Worm (Caenorhabditis elegans) whole organism, L1 larva: ENCODE measurements around the gene cif-1.
A peak's percentile ranks its signal among the peaks of the same experiment; 100 is the strongest.

ENCODE experiments used
- C04F5.9 ChIP-seq: sonication (generic microtip); optimal IDR thresholded peaks from 2 replicates; lab custom pipeline; 2016; ENCODE audit warnings: missing genetic modification characterization, missing compliant biosample characterization
- C34B4.2 ChIP-seq: sonication (generic microtip); optimal IDR thresholded peaks from 2 replicates; lab custom pipeline; 2017; ENCODE audit warnings: mild to moderate bottlenecking, missing genetic modification characterization, missing compliant biosample characterization
- Y116A8C.19 ChIP-seq: sonication (generic microtip); optimal IDR thresholded peaks from 2 replicates; lab custom pipeline; 2016; ENCODE audit warnings: missing compliant biosample characterization, missing genetic modification characterization, borderline replicate concordance
- alr-1 ChIP-seq: fragments of 200-800 bp; sonication (Bioruptor generic); optimal IDR thresholded peaks from 2 replicates; lab custom pipeline; 2018; ENCODE audit warnings: borderline replicate concordance, mild to moderate bottlenecking, missing genetic modification characterization, missing compliant biosample characterization
- ceh-82 ChIP-seq, 3 experiments: fragments of 150-350 bp in 1 of 3; sonication (generic microtip) in 2 of 3; optimal IDR thresholded peaks; 2 replicates each; lab custom pipeline; 2014 to 2017; ENCODE audit warnings: missing biosample characterization in 3 of 3, missing genetic modification characterization in 3 of 3
- efl-1 ChIP-seq, 4 experiments: fragments of 150-350 bp; optimal IDR thresholded peaks in 3 of 4; peaks in 1 of 4; 1 replicate in 1 of 4; 2 replicates in 3 of 4; lab custom pipeline; 2014; ENCODE audit warnings: missing biosample characterization in 2 of 4, missing genetic modification characterization in 2 of 4, missing genetic modification reagents in 2 of 4
- egl-13 ChIP-seq: sonication (generic microtip); optimal IDR thresholded peaks from 2 replicates; lab custom pipeline; 2016; ENCODE audit warnings: missing genotype, missing genetic modification reagents, missing genetic modification characterization, missing compliant biosample characterization
- elt-3 ChIP-seq, 6 experiments: fragments of 150-350 bp in 1 of 6; sonication (generic microtip); optimal IDR thresholded peaks; 2 replicates each; lab custom pipeline; 2017 to 2018; ENCODE audit warnings: missing biosample characterization in 6 of 6, missing genetic modification characterization in 6 of 6, inconsistent platforms in 1 of 6
- ets-5 ChIP-seq: fragments of 200-800 bp; sonication (Bioruptor generic); IDR thresholded peaks from 2 replicates; pipeline ENCODE4 v1.3.6; 2022; ENCODE audit warnings: missing genetic modification characterization, missing compliant biosample characterization
- fkh-10 ChIP-seq: sonication (generic microtip); optimal IDR thresholded peaks from 2 replicates; lab custom pipeline; 2017; ENCODE audit warnings: missing biosample characterization, missing genetic modification reagents, missing genetic modification characterization
- lin-13 ChIP-seq: fragments of 150-350 bp; optimal IDR thresholded peaks from 2 replicates; lab custom pipeline; 2014; ENCODE audit warnings: missing biosample characterization, missing genetic modification reagents, missing genetic modification characterization
- lsy-2 ChIP-seq, 2 experiments: fragments of 150-350 bp; optimal IDR thresholded peaks; 2 replicates each; lab custom pipeline; 2014; ENCODE audit warnings: missing biosample characterization in 2 of 2, missing genetic modification characterization in 2 of 2
- mep-1 ChIP-seq: fragments of 150-350 bp; optimal IDR thresholded peaks from 2 replicates; lab custom pipeline; 2014; ENCODE audit warnings: missing biosample characterization, missing genetic modification characterization
- nhr-11 ChIP-seq: fragments of 150-350 bp; optimal IDR thresholded peaks from 2 replicates; lab custom pipeline; 2014; ENCODE audit warnings: missing biosample characterization, missing genetic modification characterization
- nhr-71 ChIP-seq: sonication (generic microtip); optimal IDR thresholded peaks from 2 replicates; lab custom pipeline; 2016; ENCODE audit warnings: mild to moderate bottlenecking, missing genetic modification characterization, moderate library complexity, missing compliant biosample characterization
- nhr-76 ChIP-seq: sonication (generic microtip); optimal IDR thresholded peaks from 2 replicates; lab custom pipeline; 2017; ENCODE audit warnings: missing biosample characterization, missing genetic modification characterization
- nhr-77 ChIP-seq: fragments of 150-350 bp; optimal IDR thresholded peaks from 2 replicates; lab custom pipeline; 2014; ENCODE audit warnings: missing biosample characterization, missing genetic modification characterization
- nhr-85 ChIP-seq: sonication (generic microtip); peaks from one replicate; lab custom pipeline; 2016; ENCODE audit warnings: missing genetic modification characterization, inconsistent platforms, missing compliant biosample characterization
- pag-3 ChIP-seq: sonication (generic microtip); optimal IDR thresholded peaks from 2 replicates; lab custom pipeline; 2017; ENCODE audit warnings: missing genetic modification characterization, mild to moderate bottlenecking, missing compliant biosample characterization, antibody characterized with exemption, borderline replicate concordance; ENCODE audit not compliant: insufficient read depth
- sox-4 ChIP-seq: sonication (generic microtip); optimal IDR thresholded peaks from 2 replicates; lab custom pipeline; 2016; ENCODE audit warnings: missing genetic modification characterization, missing compliant biosample characterization
- sptf-1 ChIP-seq: fragments of 150-350 bp; optimal IDR thresholded peaks from 2 replicates; lab custom pipeline; 2014; ENCODE audit warnings: missing biosample characterization, missing genetic modification characterization
- sup-37 ChIP-seq: fragments of 200-800 bp; sonication (Bioruptor generic); optimal IDR thresholded peaks from 2 replicates; lab custom pipeline; 2018; ENCODE audit warnings: mild to moderate bottlenecking, missing genetic modification characterization, missing compliant biosample characterization
- swsn-7 ChIP-seq: sonication (generic microtip); optimal IDR thresholded peaks from 2 replicates; lab custom pipeline; 2016; ENCODE audit warnings: missing genetic modification characterization, missing compliant biosample characterization
- tbx-2 ChIP-seq: sonication (generic microtip); optimal IDR thresholded peaks from 2 replicates; lab custom pipeline; 2016; ENCODE audit warnings: missing genetic modification characterization, missing compliant biosample characterization
- tlp-1 ChIP-seq: fragments of 150-350 bp; optimal IDR thresholded peaks from 2 replicates; lab custom pipeline; 2014; ENCODE audit warnings: missing biosample characterization, missing genetic modification characterization
- unc-130 ChIP-seq: fragments of 150-350 bp; optimal IDR thresholded peaks from 2 replicates; lab custom pipeline; 2017; ENCODE audit warnings: missing biosample characterization, missing genetic modification characterization, inconsistent platforms
- unc-62 ChIP-seq: fragments of 150-350 bp; optimal IDR thresholded peaks from 2 replicates; lab custom pipeline; 2014; ENCODE audit warnings: missing biosample characterization, missing genetic modification reagents, missing genetic modification characterization
- unc-86 ChIP-seq: sonication (generic microtip); optimal IDR thresholded peaks from 2 replicates; lab custom pipeline; 2016; ENCODE audit warnings: missing genetic modification characterization, missing compliant biosample characterization
- unc-98 ChIP-seq: fragments of 200-800 bp; sonication (Bioruptor generic); IDR thresholded peaks from 2 replicates; pipeline ENCODE4 v1.3.6; 2022; ENCODE audit warnings: missing genetic modification characterization, missing compliant biosample characterization
- xbp-1 ChIP-seq: sonication (generic microtip); optimal IDR thresholded peaks from 2 replicates; lab custom pipeline; 2016; ENCODE audit warnings: missing genetic modification characterization, missing compliant biosample characterization
- ztf-4 ChIP-seq: fragments of 150-350 bp; optimal IDR thresholded peaks from 2 replicates; lab custom pipeline; 2014; ENCODE audit warnings: missing biosample characterization, missing genetic modification characterization

The cif-1 gene

ce11 chrIV:4686898-4687297, 23.7 kb downstream of the cif-1 start:
- TF ChIP-seq unc-86 (tag; lab: Kevin White, UChicago) = no peak
- TF ChIP-seq alr-1 (tag; lab: Kevin White, UChicago) = no peak
- no peak for TF ChIP-seq ets-5 (GFP tag; lab: Robert Waterston, UW)
- no peak for TF ChIP-seq efl-1 (optimal IDR thresholded peaks at IDR 0.05; lab: Kevin White, UChicago)
- no peak for TF ChIP-seq efl-1 (GFP tag; optimal IDR thresholded peaks at IDR 0.05 in 1 of 2; lab: Kevin White, UChicago)
- no peak for TF ChIP-seq unc-130 (tag; lab: Kevin White, UChicago)
- no peak for TF ChIP-seq nhr-71 (tag; lab: Kevin White, UChicago)
- no peak for TF ChIP-seq tlp-1 (tag; lab: Kevin White, UChicago)
- no peak for TF ChIP-seq sup-37 (GFP tag; lab: Kevin White, UChicago)
- TF ChIP-seq sox-4 (tag; lab: Kevin White, UChicago) = no peak
- TF ChIP-seq pag-3 (tag; lab: Kevin White, UChicago) = no peak
- TF ChIP-seq nhr-76 (tag; lab: Kevin White, UChicago) = no peak
- TF ChIP-seq tbx-2 (tag; lab: Kevin White, UChicago) = no peak
- TF ChIP-seq, all 84 proteins: peak for 0

- TF ChIP-seq nhr-77 (tag; lab: Kevin White, UChicago) (no peak), xbp-1 (tag; lab: Kevin White, UChicago) (peak; percentile 62)
- TF ChIP-seq, all 84 proteins: peak for 1
Measured at ce11 chrIV:4686291-4686830, 24.2 kb downstream of the cif-1 start.

ce11 chrIV:4683149-4683548, 27.4 kb downstream of the cif-1 start:
- TF ChIP-seq ztf-4 (tag; lab: Kevin White, UChicago) (no peak), nhr-85 (peak; percentile 30)

DNA sequence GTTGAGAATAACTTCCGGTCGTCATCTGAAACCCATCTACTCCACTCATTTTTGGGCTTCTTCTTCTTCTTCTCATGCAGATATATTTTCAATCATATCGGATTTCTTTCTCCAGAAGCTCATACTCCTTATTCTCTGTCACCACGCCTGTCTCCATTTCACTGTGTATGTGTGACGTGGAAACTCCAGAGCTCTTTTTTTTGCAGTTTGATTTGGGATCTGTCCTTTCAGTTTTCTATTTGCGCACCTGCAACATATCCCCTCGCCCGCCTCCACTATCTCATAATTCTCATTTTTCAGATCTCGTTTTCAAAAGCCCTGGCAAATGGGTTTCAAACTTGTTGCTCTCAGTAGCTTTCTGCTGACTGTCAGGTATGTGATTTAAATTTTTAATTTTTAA, 31.8 kb downstream of the cif-1 start, which contains the start of gene kin-36:
TSS of gene kin-36 (plus strand) at position 301 of the 400 bp plus-strand sequence.
- TF ChIP-seq nhr-76 (tag; lab: Kevin White, UChicago) (no peak), nhr-85 (peak; percentile 51)

ce11 chrIV:4674322-4674721, 36.2 kb downstream of the cif-1 start:
- TF ChIP-seq unc-98 (GFP tag; lab: Robert Waterston, UW) (no peak), lsy-2 (tag; optimal IDR thresholded peaks at IDR 0.05; lab: Kevin White, UChicago) (no peak), lin-13 (GFP tag; lab: Kevin White, UChicago) (no peak), ceh-82 (tag; optimal IDR thresholded peaks at IDR 0.05; lab: Kevin White, UChicago) (no peak), egl-13 (no peak), ztf-4 (tag; lab: Kevin White, UChicago) (no peak), fkh-10 (no peak), mep-1 (tag; lab: Kevin White, UChicago) (no peak), C04F5.9 (tag; lab: Kevin White, UChicago) (no peak), Y116A8C.19 (tag; lab: Kevin White, UChicago) (no peak), swsn-7 (tag; lab: Kevin White, UChicago) (no peak), nhr-11 (tag; lab: Kevin White, UChicago) (no peak), ets-5 (GFP tag; lab: Robert Waterston, UW) (no peak), unc-62 (GFP tag; lab: Kevin White, UChicago) (no peak), sptf-1 (tag; lab: Kevin White, UChicago) (no peak), alr-1 (tag; lab: Kevin White, UChicago) (no peak), unc-86 (tag; lab: Kevin White, UChicago) (no peak), C34B4.2 (no peak), elt-3 (tag; optimal IDR thresholded peaks at IDR 0.05; lab: Kevin White, UChicago) (no peak), nhr-71 (tag; lab: Kevin White, UChicago) (no peak)
- TF ChIP-seq, all 84 proteins: peak for 0
